Worm (Caenorhabditis elegans): ENCODE data around the gene cpg-20.

The cpg-20 gene

DNA sequence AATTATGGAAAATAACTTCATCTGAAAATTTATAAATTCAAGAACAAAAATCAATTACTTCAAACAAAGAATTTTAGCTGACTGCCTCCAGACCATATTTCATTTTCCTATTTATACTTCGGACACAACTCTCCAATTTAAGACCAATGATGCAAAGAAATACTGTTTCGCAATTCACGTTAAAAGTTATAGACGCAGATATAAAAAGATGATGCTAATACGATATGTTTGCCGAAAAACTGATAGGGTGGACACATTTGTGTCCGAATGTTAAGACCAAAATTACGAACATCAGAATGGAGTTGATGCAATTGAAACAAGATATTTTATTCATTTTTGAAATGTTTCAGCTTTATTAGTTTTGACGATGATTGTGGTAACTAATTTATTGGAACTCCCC is 3.9 kb upstream of the cpg-20 start, which contains the start of gene ugt-19:
TSS of gene ugt-19 (minus strand) at position 28 of the 400 bp plus-strand sequence.
- no peak for TF ChIP-seq W03F9.2 (tag; optimal IDR thresholded peaks at IDR 0.05)
- TF ChIP-seq dao-5 (tag; optimal IDR thresholded peaks at IDR 0.05) = no peak
- TF ChIP-seq him-1 (tag; optimal IDR thresholded peaks at IDR 0.05) = no peak

DNA sequence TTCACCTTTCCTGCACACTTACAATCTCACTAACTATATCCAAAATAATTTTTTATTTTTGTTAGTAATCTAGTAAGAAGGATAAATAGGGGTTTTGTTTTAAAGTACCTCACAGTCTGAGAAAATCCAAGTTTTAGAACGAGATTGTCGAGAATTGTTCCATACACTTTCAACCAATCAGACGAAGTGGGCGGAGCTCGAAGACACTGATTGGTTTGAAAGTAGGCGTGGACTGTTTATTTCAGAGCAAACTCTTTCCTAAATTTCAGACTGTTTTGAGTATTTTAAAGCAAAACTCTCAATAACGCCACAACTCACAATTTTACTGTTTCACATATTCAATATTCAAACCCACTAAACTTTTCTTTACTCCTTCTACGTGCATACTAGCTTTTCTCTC is 5.0 kb downstream of the cpg-20 start:
- TF ChIP-seq dao-5 (tag; optimal IDR thresholded peaks at IDR 0.05) (no peak), him-1 (tag; optimal IDR thresholded peaks at IDR 0.05) (no peak), W03F9.2 (tag; optimal IDR thresholded peaks at IDR 0.05) (no peak)

DNA sequence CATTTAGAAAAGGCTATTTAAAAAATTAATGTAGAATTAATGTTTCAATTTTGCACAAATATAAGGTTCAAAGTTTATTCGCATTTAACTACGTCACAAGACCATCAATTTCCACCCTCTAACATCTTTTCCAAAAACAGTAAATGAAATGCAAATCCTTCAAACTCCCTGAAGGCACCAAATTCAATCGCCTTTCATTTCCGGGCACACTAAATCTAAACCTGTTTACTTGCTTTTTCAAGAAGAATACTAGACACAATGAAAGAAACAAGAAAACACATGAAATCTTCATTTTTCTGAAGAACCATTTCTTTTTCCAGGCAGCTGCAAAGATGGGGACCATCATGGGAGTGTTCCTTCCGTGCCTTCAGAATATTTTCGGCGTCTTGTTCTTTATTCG is 10.8 kb downstream of the cpg-20 start:
- TF ChIP-seq him-1 (tag; optimal IDR thresholded peaks at IDR 0.05) (no peak), W03F9.2 (tag; optimal IDR thresholded peaks at IDR 0.05) (no peak), dao-5 (tag; optimal IDR thresholded peaks at IDR 0.05) (no peak)

DNA sequence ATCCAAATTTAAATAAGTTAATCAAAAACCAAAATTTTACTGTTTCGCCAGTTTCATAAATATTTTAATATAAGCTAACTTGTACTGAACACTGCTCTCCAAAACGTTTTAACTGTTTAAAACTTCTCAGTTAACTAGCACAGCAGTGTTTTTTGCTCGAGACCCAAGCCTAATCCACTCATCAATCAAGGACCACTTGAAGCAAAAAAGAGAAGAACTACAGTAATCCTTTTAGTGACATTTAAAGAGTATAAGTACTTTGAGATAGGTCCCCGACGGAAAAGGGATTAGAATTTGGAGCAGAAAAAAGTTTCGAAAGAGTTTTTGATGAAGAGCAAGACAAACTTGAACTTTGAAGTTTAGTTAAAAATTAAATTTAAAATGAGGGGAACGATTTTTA is 11.4 kb downstream of the cpg-20 start:
- TF ChIP-seq W03F9.2 (tag; optimal IDR thresholded peaks at IDR 0.05) (no peak), him-1 (tag; optimal IDR thresholded peaks at IDR 0.05) (no peak), dao-5 (tag; optimal IDR thresholded peaks at IDR 0.05) (no peak)

DNA sequence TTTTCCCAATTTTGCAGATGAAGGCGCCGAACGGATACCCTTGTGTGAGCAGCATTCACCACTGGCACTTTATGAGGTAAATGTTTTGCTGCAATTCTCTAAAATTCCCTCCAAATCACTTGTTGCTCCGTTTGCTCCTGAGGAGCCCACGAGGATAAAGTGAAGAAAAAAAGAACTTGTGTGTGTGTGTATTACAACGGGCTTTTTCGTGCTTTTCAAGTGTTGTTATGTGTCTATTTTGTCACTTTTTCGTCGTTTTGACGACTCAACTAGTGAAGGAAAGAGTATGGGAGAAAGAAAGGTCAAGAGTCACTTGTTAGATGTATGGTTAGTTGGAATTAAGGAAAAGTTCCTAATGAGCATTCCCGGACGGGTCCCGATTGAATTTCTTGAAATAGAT is 13.9 kb downstream of the cpg-20 start:
- TF ChIP-seq W03F9.2 (tag; optimal IDR thresholded peaks at IDR 0.05) (no peak), dao-5 (tag; optimal IDR thresholded peaks at IDR 0.05) (no peak), him-1 (tag; optimal IDR thresholded peaks at IDR 0.05) (no peak)

DNA sequence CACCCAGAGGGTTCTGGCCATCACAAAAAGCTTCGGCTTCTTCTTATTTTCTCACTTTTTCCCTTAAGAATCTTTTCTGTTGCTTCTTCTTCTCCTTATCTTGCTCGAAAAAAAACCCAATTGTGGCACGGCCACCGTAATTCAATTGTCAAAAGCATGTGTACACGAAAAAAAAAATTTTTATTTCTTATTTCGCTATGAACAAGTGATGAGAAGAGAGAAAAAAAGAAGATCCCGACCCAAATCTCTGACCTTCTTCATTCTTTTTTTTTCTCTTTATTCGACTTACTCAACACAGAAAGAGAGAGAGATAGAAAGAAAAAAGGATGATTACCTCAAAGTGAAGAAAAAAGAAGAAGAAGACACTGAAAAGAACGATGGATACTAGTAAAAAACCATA is 15.1 kb downstream of the cpg-20 start:
- no peak for TF ChIP-seq dao-5 (tag; optimal IDR thresholded peaks at IDR 0.05)
- peak; percentile 53 for TF ChIP-seq him-1 (tag; optimal IDR thresholded peaks at IDR 0.05)

DNA sequence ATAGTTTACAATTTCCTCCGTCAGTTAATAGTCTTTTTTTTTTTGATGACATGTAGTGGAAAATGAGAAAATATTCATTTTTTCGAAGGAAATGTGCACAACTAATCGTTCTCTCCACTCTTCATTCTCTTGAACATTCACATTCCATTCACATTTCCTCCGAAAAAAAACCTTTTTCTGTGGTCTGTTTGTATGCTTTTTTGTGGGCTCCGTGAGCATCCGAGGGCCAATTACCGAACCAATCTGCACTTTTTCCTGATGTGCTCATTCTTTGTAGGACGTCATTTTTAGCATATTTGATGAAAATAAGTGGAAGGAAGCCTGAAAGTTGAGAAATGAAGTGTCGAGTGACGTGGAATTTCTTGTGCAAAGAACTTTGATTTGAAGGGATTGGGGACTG is 16.3 kb downstream of the cpg-20 start:
- no peak for TF ChIP-seq him-1 (tag; optimal IDR thresholded peaks at IDR 0.05)
- TF ChIP-seq W03F9.2 (tag; optimal IDR thresholded peaks at IDR 0.05) = no peak
- TF ChIP-seq dao-5 (tag; optimal IDR thresholded peaks at IDR 0.05) = no peak

DNA sequence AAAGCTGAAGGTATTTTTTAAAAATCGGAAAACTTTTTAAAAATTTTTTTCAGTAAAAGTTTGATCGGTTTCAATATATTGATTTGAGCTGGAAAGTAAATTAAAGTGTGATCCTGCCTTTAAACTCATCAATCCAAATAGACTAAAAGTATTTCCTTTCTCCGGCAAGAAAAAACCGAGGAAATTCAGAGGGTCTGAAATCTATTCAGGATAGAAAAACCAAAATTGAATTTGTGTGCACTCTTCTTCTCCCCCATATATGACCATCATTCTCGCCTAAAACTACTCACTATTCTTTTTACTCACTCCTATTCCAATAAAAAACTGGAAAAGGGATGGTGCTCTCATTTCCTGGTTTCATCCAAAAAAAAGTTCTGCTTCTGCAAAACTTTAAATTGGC is 21.2 kb downstream of the cpg-20 start:
- TF ChIP-seq him-1 (tag; optimal IDR thresholded peaks at IDR 0.05) (no peak), dao-5 (tag; optimal IDR thresholded peaks at IDR 0.05) (no peak), W03F9.2 (tag; optimal IDR thresholded peaks at IDR 0.05) (no peak)

DNA sequence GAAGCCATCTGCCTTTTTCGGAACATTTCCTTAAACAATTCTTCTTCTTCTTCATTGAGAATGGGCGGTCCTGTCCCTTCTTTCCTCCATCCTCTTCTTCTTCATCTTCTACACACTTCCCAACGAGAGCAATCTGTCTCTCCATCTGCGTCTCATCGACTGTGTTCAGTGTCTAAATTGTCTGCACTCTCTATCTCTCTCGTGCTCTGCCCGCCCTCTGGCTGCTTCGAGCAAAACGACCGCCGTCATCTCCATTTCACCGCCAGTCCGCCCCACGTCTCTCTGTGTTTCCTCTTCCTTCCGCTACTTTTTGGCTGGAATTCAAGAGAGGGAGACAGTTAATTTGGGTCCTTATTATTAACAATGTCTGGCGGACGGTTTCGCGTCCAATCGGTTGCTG is 22.6 kb downstream of the cpg-20 start:
- TF ChIP-seq W03F9.2 (tag; optimal IDR thresholded peaks at IDR 0.05) (no peak), dao-5 (tag; optimal IDR thresholded peaks at IDR 0.05) (no peak), him-1 (tag; optimal IDR thresholded peaks at IDR 0.05) (no peak)

DNA sequence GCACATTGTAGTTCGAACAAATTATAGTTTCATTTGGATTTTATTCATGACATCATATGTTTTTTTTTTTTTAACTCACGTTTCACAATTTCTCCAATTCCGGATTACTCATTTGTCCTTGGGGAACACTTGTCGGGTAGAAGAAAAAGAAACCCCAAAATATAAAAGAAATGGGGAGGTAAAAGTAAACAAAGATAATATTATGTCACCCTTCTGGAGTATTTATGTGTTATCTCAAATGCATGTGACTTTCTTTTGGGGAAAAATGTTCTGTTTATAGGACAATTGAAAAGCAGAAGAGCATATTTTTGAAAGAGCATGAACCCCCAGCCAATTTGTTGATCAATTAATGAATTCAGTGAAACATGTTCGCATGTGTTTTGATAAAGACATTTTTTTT is 24.1 kb downstream of the cpg-20 start:
- no peak for TF ChIP-seq W03F9.2 (tag; optimal IDR thresholded peaks at IDR 0.05)
- no peak for TF ChIP-seq him-1 (tag; optimal IDR thresholded peaks at IDR 0.05)
- no peak for TF ChIP-seq dao-5 (tag; optimal IDR thresholded peaks at IDR 0.05)

DNA sequence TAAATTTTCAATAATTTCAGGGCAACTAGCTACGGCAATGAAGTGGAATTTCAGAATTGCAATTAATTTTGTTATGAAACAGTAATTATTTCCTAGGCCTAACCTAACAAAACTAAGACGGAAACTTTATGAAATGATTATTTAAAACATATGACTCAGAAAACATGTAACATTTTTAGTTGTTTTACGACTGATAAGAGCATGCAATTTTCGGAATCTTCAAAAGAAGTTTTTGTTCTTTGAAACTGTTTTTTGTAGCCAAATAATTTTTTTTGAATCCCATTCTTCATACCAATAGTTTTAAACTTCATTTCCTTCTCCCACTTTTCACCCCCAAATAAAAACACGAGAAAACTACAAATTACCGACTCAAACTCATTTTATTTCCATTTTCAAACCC is 27.0 kb downstream of the cpg-20 start:
- TF ChIP-seq him-1 (tag; optimal IDR thresholded peaks at IDR 0.05) = no peak
- no peak for TF ChIP-seq dao-5 (tag; optimal IDR thresholded peaks at IDR 0.05)
- no peak for TF ChIP-seq W03F9.2 (tag; optimal IDR thresholded peaks at IDR 0.05)

DNA sequence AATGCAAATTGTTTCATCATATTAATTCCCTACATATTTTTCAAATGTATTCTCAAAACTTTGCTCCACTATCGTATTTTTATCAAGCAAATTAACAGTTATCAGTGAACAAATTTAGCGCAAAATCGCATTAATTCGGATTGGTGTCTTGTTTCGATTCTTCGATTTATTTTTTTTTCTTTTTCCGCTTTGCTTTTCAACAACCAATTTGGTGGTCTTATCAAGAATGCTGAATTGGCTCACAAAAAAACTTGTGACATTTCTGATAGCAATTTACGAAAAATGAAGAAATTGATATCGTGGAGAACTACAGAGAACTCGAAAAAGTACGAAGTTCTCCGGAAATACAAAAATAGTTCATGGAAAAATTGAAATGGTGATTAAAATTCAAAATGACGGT is 27.6 kb downstream of the cpg-20 start:
- no peak for TF ChIP-seq him-1 (tag; optimal IDR thresholded peaks at IDR 0.05)
- no peak for TF ChIP-seq dao-5 (tag; optimal IDR thresholded peaks at IDR 0.05)
- TF ChIP-seq W03F9.2 (tag; optimal IDR thresholded peaks at IDR 0.05) = no peak

DNA sequence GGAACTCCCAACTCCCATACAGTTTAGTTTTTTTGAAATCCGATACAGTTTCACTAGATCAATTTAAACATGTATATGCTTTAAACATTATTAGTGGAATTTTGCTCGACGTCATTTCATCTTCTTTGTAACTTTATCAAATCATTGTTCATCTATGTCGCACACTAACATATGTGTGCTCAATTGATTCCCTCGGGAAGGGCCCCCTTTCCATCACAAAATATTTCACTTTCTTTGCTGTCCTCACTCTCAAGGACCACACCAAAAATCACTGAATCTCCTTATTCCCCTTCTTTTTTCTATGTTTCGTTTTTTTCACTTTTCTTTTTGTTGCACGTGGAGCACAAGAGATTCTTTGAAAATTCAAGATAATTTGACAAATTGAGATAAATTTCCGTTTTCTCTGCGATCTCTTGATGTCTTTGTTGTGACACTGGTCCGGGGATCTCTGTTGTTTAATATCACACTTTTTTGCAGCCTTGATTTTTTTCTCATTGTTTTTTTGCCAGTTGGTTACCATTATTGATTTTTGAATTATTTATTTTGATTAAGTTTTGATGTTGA is 28.8 kb downstream of the cpg-20 start:
- TF ChIP-seq W03F9.2 (tag; optimal IDR thresholded peaks at IDR 0.05) (no peak), him-1 (tag; optimal IDR thresholded peaks at IDR 0.05) (no peak), dao-5 (tag; optimal IDR thresholded peaks at IDR 0.05) (no peak)

DNA sequence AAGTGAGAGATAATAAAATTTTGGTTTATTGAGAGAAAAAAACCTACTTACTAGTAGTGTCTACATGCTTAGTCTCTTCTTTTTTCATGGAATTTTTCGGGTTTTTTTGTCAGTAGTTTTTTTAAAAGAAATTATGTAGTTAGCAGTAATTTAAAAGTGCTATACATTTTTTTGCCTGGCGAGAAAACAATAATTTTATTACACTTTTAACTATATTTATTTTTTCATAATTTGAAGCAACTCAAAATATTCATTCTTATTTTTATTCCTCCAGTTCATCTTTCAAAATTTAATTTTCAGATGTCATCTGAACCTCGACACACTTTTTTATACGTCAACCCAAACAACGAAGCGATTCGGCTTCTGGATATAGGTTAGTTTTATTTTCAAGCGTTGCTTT is 35.4 kb downstream of the cpg-20 start, which contains the start of gene kcc-2:
TSS of gene kcc-2 (plus strand) at position 301 of the 400 bp plus-strand sequence.
- no peak for TF ChIP-seq him-1 (tag; optimal IDR thresholded peaks at IDR 0.05)
- no peak for TF ChIP-seq dao-5 (tag; optimal IDR thresholded peaks at IDR 0.05)
- TF ChIP-seq W03F9.2 (tag; optimal IDR thresholded peaks at IDR 0.05) = no peak

DNA sequence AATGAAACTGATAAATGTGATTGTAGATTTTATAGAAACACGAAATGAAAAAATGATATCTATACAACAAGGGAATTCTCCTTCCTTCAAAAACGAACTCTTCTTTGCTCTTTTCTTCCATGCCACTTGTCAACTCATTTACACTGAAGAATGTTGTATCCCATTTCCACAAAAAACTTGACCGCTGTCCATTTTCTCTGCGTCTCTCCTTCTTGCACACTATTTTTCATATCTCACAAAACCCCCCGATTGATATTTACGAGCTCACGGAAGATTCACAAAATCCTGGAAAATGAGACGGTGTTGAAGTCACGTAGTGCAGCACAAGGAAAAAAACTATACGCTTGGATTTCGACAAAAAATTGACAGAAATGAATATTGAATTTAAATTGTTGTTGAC is 40.9 kb downstream of the cpg-20 start:
- TF ChIP-seq him-1 (tag; optimal IDR thresholded peaks at IDR 0.05) (no peak), W03F9.2 (tag; optimal IDR thresholded peaks at IDR 0.05) (no peak), dao-5 (tag; optimal IDR thresholded peaks at IDR 0.05) (no peak)
